Worm (Caenorhabditis elegans): ENCODE measurements around the gene nspe-7.

The nspe-7 gene

DNA sequence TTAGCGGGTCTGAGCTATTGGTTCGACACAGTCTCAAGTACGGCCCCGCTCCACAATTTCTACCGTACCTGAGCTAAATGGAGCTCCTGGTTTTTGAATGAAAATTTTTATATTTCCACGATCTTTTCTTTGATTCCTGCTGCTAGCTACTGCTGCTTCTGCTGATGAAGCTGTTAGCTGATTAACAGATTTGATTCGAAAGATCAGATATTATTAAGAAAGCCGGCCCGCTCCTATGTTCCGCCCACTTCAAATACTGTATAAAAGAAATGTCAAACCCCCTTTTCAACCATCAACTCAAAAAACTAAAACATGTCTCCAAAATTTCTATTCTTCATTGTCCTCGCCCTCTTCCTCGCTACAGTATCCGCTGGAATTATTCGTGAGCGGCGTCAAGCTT is 9.4 kb upstream of the nspe-7 start, which contains the start of gene nspe-3:
Gene nspe-3 (plus strand): TSS at position 301 of the 400 bp plus-strand sequence.
- TF ChIP-seq F13H6.1 (tag; optimal IDR thresholded peaks at IDR 0.05) = no peak
- no peak for TF ChIP-seq sox-2 (GFP tag; IDR thresholded peaks at IDR 0.05)
- TF ChIP-seq dmd-4 (tag; optimal IDR thresholded peaks at IDR 0.05; ENCODE audit: borderline replicate concordance) = no peak
- TF ChIP-seq ahr-1 (tag; optimal IDR thresholded peaks at IDR 0.05) = no peak
- TF ChIP-seq elt-4 (tag; optimal IDR thresholded peaks at IDR 0.05) = no peak
- no peak for TF ChIP-seq elt-2 (tag; optimal IDR thresholded peaks at IDR 0.05)
- no peak for TF ChIP-seq gmeb-2 (tag; optimal IDR thresholded peaks at IDR 0.05)

DNA sequence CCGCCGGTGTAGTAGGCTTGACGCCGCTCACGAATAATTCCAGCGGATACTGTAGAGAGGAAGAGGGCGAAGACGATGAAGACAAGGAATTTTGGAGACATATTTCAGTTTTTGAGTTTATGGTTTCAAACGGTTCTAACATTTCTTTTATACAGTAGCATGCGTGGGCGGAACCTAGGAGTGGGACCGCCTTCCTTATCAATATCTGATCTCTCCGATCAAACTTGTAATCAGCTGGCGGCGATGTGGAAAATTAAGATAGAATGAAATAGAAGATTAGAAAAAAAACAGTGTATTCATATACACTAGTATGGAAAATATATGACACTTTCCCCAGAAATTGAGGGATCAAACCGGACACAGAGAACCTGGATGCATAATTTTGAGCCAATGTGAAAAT is 7.7 kb upstream of the nspe-7 start, which contains the start of gene nspe-2:
Gene nspe-2 (minus strand): TSS at position 101 of the 400 bp plus-strand sequence.
- TF ChIP-seq eyg-1 (tag; optimal IDR thresholded peaks at IDR 0.05) (no peak), dve-1 (tag; optimal IDR thresholded peaks at IDR 0.05) (no peak), ets-4 (tag; optimal IDR thresholded peaks at IDR 0.05) (no peak), tbx-2 (tag; optimal IDR thresholded peaks at IDR 0.05) (no peak), ttx-3 (tag; optimal IDR thresholded peaks at IDR 0.05) (no peak), ceh-30 (tag; optimal IDR thresholded peaks at IDR 0.05) (no peak), tbx-7 (tag; optimal IDR thresholded peaks at IDR 0.05) (no peak), nhr-11 (tag; optimal IDR thresholded peaks at IDR 0.05) (no peak), gmeb-2 (tag; optimal IDR thresholded peaks at IDR 0.05) (no peak), C38D4.7 (GFP tag; optimal IDR thresholded peaks at IDR 0.05) (no peak), mec-3 (tag; optimal IDR thresholded peaks at IDR 0.05; ENCODE audit: borderline replicate concordance) (no peak), dmd-4 (tag; optimal IDR thresholded peaks at IDR 0.05; ENCODE audit: borderline replicate concordance) (no peak), K09A11.1 (tag; optimal IDR thresholded peaks at IDR 0.05; ENCODE audit: insufficient read depth) (no peak), unc-42 (tag; optimal IDR thresholded peaks at IDR 0.05) (no peak), hlh-15 (tag; optimal IDR thresholded peaks at IDR 0.05) (no peak), pqm-1 (tag; optimal IDR thresholded peaks at IDR 0.05) (no peak)

DNA sequence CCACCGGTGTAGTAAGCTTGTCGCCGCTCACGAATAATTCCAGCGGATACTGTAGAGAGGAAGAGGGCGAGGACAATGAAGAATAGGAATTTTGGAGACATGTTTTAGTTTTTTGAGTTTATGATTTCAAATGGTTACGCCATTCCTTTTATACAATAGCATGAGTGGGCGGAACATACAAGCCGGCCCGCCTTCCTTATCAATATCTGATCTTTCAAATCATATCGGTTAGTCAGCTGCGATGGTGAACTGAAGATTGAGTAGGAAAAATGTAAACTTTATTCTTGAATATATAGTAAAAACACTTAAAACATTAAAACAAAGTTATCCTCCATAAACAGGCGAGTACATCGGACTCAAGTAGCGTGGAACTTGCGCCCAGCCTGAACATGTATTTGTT is 6.2 kb upstream of the nspe-7 start, which contains the start of gene nspe-1:
Gene nspe-1 (minus strand): TSS at position 101 of the 400 bp plus-strand sequence.
- TF ChIP-seq nhr-11 (tag; optimal IDR thresholded peaks at IDR 0.05) (no peak), mec-3 (tag; optimal IDR thresholded peaks at IDR 0.05; ENCODE audit: borderline replicate concordance) (no peak), pha-2 (tag; optimal IDR thresholded peaks at IDR 0.05) (no peak), ceh-24 (tag; optimal IDR thresholded peaks at IDR 0.05) (no peak)

DNA sequence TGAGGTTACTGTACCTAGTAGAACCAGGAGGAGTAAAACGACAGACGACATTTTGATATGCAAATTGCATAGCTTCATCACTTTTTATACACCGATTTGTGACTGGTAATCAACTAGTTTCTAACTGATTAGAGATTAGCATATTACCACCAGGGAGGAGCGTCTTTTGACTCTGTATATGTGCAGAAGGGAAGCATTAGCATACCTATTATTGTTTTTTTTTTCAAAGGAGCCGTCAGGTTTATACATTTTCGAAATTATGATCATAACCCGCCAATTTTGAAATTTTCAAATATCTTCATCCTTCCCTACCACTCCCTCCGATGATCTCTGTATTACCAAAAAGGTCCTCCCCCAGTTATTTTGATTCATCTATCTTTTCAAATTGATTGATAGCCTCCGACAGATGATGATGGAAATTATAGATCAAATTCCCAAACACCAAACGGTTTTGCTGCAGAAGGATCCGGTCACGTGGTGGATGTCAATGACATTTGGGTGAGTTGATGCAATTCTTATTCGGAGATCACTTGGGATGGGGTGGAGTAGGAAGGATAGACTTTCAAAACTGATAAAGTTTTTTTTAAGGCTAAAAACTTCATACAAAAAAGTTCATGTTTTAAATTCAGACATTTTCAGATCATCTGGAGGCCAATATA is 5.0 kb upstream of the nspe-7 start, which contains the start of gene nspe-8:
Gene nspe-8 (minus strand): TSS at position 51 of the 659 bp plus-strand sequence.
- no peak for TF ChIP-seq ttx-3 (tag; optimal IDR thresholded peaks at IDR 0.05)
- no peak for TF ChIP-seq sox-2 (GFP tag; IDR thresholded peaks at IDR 0.05)
- TF ChIP-seq T23F11.4 (GFP tag; optimal IDR thresholded peaks at IDR 0.05) = no peak
- no peak for TF ChIP-seq pha-4 (tag; optimal IDR thresholded peaks at IDR 0.05)
- no peak for TF ChIP-seq K02D7.2 (tag; optimal IDR thresholded peaks at IDR 0.05)
- TF ChIP-seq odd-2 (tag; optimal IDR thresholded peaks at IDR 0.05) = no peak
- TF ChIP-seq unc-86 (tag; optimal IDR thresholded peaks at IDR 0.05) = no peak
- TF ChIP-seq dmd-4 (tag; optimal IDR thresholded peaks at IDR 0.05; ENCODE audit: borderline replicate concordance) = no peak
- TF ChIP-seq hlh-13 (GFP tag; optimal IDR thresholded peaks at IDR 0.05) = no peak
- TF ChIP-seq pha-2 (tag; optimal IDR thresholded peaks at IDR 0.05) = no peak
- TF ChIP-seq ceh-45 (GFP tag; IDR thresholded peaks at IDR 0.05) = no peak
- TF ChIP-seq ceh-31 (tag; optimal IDR thresholded peaks at IDR 0.05) = no peak
- TF ChIP-seq syd-9 (tag; optimal IDR thresholded peaks at IDR 0.05) = no peak

DNA sequence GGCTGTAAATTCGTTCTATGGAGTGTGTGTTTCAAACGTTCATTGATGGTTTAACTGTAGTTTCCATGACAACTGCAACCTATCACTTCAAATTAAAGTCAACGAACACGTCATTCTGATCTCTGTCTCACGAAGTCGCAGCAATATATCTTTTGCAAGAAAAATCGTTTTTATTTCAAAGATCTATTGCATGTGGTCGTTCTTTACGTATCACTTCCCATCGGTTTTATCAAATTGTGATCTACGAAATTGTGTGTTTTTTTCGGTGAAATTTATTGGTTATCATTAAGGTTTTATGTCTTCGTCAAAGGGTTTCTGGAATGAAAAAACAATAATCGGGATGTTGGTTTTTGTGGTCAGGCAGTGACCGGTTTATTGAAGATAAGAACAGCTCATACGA is 4.1 kb upstream of the nspe-7 start:
- TF ChIP-seq hlh-13 (GFP tag; optimal IDR thresholded peaks at IDR 0.05) (no peak), pag-3 (tag; optimal IDR thresholded peaks at IDR 0.05; ENCODE audit: borderline replicate concordance) (no peak), Y22D7AL.16 (tag; optimal IDR thresholded peaks at IDR 0.05) (no peak), hlh-8 (tag; optimal IDR thresholded peaks at IDR 0.05) (no peak), gmeb-2 (tag; optimal IDR thresholded peaks at IDR 0.05) (no peak), sdc-2 (tag; optimal IDR thresholded peaks at IDR 0.05) (no peak), ceh-18 (tag; optimal IDR thresholded peaks at IDR 0.05) (no peak), fkh-10 (GFP tag; optimal IDR thresholded peaks at IDR 0.05) (no peak), K09A11.1 (tag; optimal IDR thresholded peaks at IDR 0.05; ENCODE audit: insufficient read depth) (no peak), hlh-15 (tag; optimal IDR thresholded peaks at IDR 0.05) (no peak), ceh-2 (tag; optimal IDR thresholded peaks at IDR 0.05) (no peak), ceh-19 (GFP tag; optimal IDR thresholded peaks at IDR 0.05) (no peak), pros-1 (tag; optimal IDR thresholded peaks at IDR 0.05) (no peak), ref-2 (tag; optimal IDR thresholded peaks at IDR 0.05) (no peak)

All from whole organism, late embryonic.